Worm (Caenorhabditis elegans): ENCODE results near the gene F13H8.2.

- TF ChIP-seq che-1 (tag; optimal IDR thresholded peaks at IDR 0.05) (no peak), K02D7.2 (tag; optimal IDR thresholded peaks at IDR 0.05) (no peak), mec-3 (tag; optimal IDR thresholded peaks at IDR 0.05; ENCODE audit: borderline replicate concordance) (no peak), ceh-19 (GFP tag; optimal IDR thresholded peaks at IDR 0.05) (no peak), nhr-232 (tag; optimal IDR thresholded peaks at IDR 0.05) (no peak)
Measured at ce11 chrII:6311888-6312287, 41.7 kb downstream of the F13H8.2 start.
